Fruit fly (Drosophila melanogaster): ENCODE data around the gene CG4325.

The CG4325 gene

dm6 chrX:2080367-2080927 is 36.8 kb upstream of the CG4325 start, which contains the start of the genes CG16903 and Unc-76 (continued):
- TF ChIP-seq sug (tag; optimal IDR thresholded peaks at IDR 0.05) (peak; percentile 66), CG15601 (tag; optimal IDR thresholded peaks at IDR 0.05) (peak; percentile 78), zfh1 (GFP tag; IDR thresholded peaks at IDR 0.05) (peak; percentile 46; the same call in 1 of the 3 replicates), sd (tag; optimal IDR thresholded peaks at IDR 0.05) (peak; percentile 48), CG10979 (tag; optimal IDR thresholded peaks at IDR 0.05) (peak; percentile 18), CG10366 (GFP tag; IDR thresholded peaks at IDR 0.05) (no peak), bbx (GFP tag; IDR thresholded peaks at IDR 0.05; ENCODE audit: partially characterized antibody) (peak; percentile 29; the same call in 1 of the 2 replicates), Sry-β (GFP tag; optimal IDR thresholded peaks at IDR 0.05) (no peak), CG4360 (GFP tag; IDR thresholded peaks at IDR 0.05) (no peak), cad (GFP tag; optimal IDR thresholded peaks at IDR 0.05) (no peak), CG2116 (GFP tag; optimal IDR thresholded peaks at IDR 0.05) (peak; percentile 97), phol (tag; optimal IDR thresholded peaks at IDR 0.05) (peak; percentile 71), org-1 (GFP tag; optimal IDR thresholded peaks at IDR 0.05) (no peak), CG12071 (GFP tag; optimal IDR thresholded peaks at IDR 0.05) (peak; percentile 53), D (optimal IDR thresholded peaks at IDR 0.05) (no peak), D (GFP tag; optimal IDR thresholded peaks at IDR 0.05) (no peak), NC2β (GFP tag; optimal IDR thresholded peaks at IDR 0.05) (peak; percentile 41), Hr78 (GFP tag; optimal IDR thresholded peaks at IDR 0.05) (peak in 1 of 2 experiments; percentile 24), YL-1 (GFP tag; optimal IDR thresholded peaks at IDR 0.05) (peak; percentile 73), CG12744 (GFP tag; optimal IDR thresholded peaks at IDR 0.05) (peak; percentile 13), CG16813 (GFP tag; IDR thresholded peaks at IDR 0.05; ENCODE audit: partially characterized antibody) (no peak), tgo (GFP tag; IDR thresholded peaks at IDR 0.05) (no peak), Lim3 (GFP tag; IDR thresholded peaks at IDR 0.05) (no peak), ttk (GFP tag; IDR thresholded peaks at IDR 0.05) (peak; percentile 22; the same call in 1 of the 2 replicates), Ets65A (GFP tag) (peak; percentile 88), CG32767 (GFP tag; IDR thresholded peaks at IDR 0.05) (no peak), caup (GFP tag; optimal IDR thresholded peaks at IDR 0.05; ENCODE audit: severe bottlenecking) (peak; percentile 57), Hey (tag; optimal IDR thresholded peaks at IDR 0.05) (no peak), CrebB (tag; optimal IDR thresholded peaks at IDR 0.05) (peak; percentile 57), tx (GFP tag; optimal IDR thresholded peaks at IDR 0.05) (no peak), CG17912 (GFP tag; optimal IDR thresholded peaks at IDR 0.05) (peak; percentile 9), CG11247 (GFP tag; IDR thresholded peaks at IDR 0.05) (no peak), Trl (optimal IDR thresholded peaks at IDR 0.05) (no peak), Trl (GFP tag; optimal IDR thresholded peaks at IDR 0.05) (peak; percentile 51), Optix (GFP tag; IDR thresholded peaks at IDR 0.05) (no peak), CG5953 (GFP tag; IDR thresholded peaks at IDR 0.05) (no peak), CG7786 (GFP tag; optimal IDR thresholded peaks at IDR 0.05) (peak; percentile 18), CG3281 (GFP tag; optimal IDR thresholded peaks at IDR 0.05) (peak; percentile 36), CG33213 (GFP tag; optimal IDR thresholded peaks at IDR 0.05) (peak; percentile 91), CG9727 (GFP tag; optimal IDR thresholded peaks at IDR 0.05) (peak; percentile 7), CG2712 (tag; optimal IDR thresholded peaks at IDR 0.05) (peak; percentile 72), zfh2 (GFP tag; optimal IDR thresholded peaks at IDR 0.05) (no peak), klu (GFP tag; IDR thresholded peaks at IDR 0.05) (no peak), CG10959 (GFP tag; IDR thresholded peaks at IDR 0.05) (no peak), wor (GFP tag; IDR thresholded peaks at IDR 0.05) (no peak), CG8944 (GFP tag; optimal IDR thresholded peaks at IDR 0.05) (peak; percentile 1), ind (GFP tag; optimal IDR thresholded peaks at IDR 0.05) (no peak), CG7271 (tag; optimal IDR thresholded peaks at IDR 0.05) (peak; percentile 20), dm (GFP tag; optimal IDR thresholded peaks at IDR 0.05) (peak; percentile 60), E2f2 (GFP tag; IDR thresholded peaks at IDR 0.05) (peak; percentile 69), sob (GFP tag; IDR thresholded peaks at IDR 0.05) (peak; percentile 71), HLH4C (GFP tag; IDR thresholded peaks at IDR 0.05; ENCODE audit: partially characterized antibody) (peak; percentile 49)
